Worm (Caenorhabditis elegans) whole organism, mixed stage, embryonic: ENCODE data around the gene cky-1.

Experiments used
- M03D4.4 ChIP-seq: sonication (generic microtip); optimal IDR thresholded peaks from 2 replicates; lab custom pipeline; 2017; ENCODE audit warnings: mild to moderate bottlenecking, missing genetic modification characterization, missing compliant biosample characterization
- bed-3 ChIP-seq: fragments of 200-800 bp; sonication (Bioruptor generic); optimal IDR thresholded peaks from 3 replicates; lab custom pipeline; 2018; ENCODE audit warnings: mild to moderate bottlenecking, missing genetic modification characterization, moderate library complexity, missing compliant biosample characterization
- blmp-1 ChIP-seq: fragments of 150-350 bp; optimal IDR thresholded peaks from 2 replicates; lab custom pipeline; 2014; ENCODE audit warnings: missing biosample characterization, missing genetic modification characterization
- ceh-39 ChIP-seq: fragments of 150-350 bp; optimal IDR thresholded peaks from 2 replicates; lab custom pipeline; 2014; ENCODE audit warnings: missing biosample characterization, missing genetic modification characterization
- ceh-43 ChIP-seq: fragments of 200-800 bp; sonication (Bioruptor generic); optimal IDR thresholded peaks from 2 replicates; lab custom pipeline; 2018; ENCODE audit warnings: mild to moderate bottlenecking, missing genetic modification characterization, moderate library complexity, missing compliant biosample characterization
- ceh-83 ChIP-seq: fragments of 200-800 bp; sonication (Bioruptor generic); optimal IDR thresholded peaks from 2 replicates; lab custom pipeline; 2018; ENCODE audit warnings: mild to moderate bottlenecking, missing genetic modification characterization, missing compliant biosample characterization
- cnd-1 ChIP-seq: fragments of 200-800 bp; sonication (Bioruptor generic); optimal IDR thresholded peaks from 2 replicates; lab custom pipeline; 2018; ENCODE audit warnings: mild to moderate bottlenecking, missing genetic modification characterization, missing compliant biosample characterization
- elt-1 ChIP-seq: sonication (generic microtip); optimal IDR thresholded peaks from 2 replicates; lab custom pipeline; 2017; ENCODE audit warnings: missing genetic modification characterization, mild to moderate bottlenecking, missing compliant biosample characterization, antibody characterized with exemption, moderate library complexity, borderline replicate concordance; ENCODE audit not compliant: insufficient read depth
- elt-3 ChIP-seq: fragments of 150-350 bp; optimal IDR thresholded peaks from 2 replicates; lab custom pipeline; 2014; ENCODE audit warnings: missing biosample characterization, missing genetic modification characterization
- flh-1 ChIP-seq: fragments of 200-800 bp; sonication (Bioruptor generic); optimal IDR thresholded peaks from 2 replicates; lab custom pipeline; 2018; ENCODE audit warnings: mild to moderate bottlenecking, missing genetic modification characterization, moderate library complexity, missing compliant biosample characterization
- ham-2 ChIP-seq: fragments of 200-800 bp; sonication (Bioruptor generic); optimal IDR thresholded peaks from 2 replicates; lab custom pipeline; 2018; ENCODE audit warnings: mild to moderate bottlenecking, missing genetic modification characterization, missing compliant biosample characterization
- hlh-1 ChIP-seq: fragments of 150-350 bp; optimal IDR thresholded peaks from 2 replicates; lab custom pipeline; 2014; ENCODE audit warnings: missing biosample characterization, missing genetic modification reagents, missing genetic modification characterization
- lin-13 ChIP-seq: fragments of 150-350 bp; optimal IDR thresholded peaks from 2 replicates; lab custom pipeline; 2014; ENCODE audit warnings: missing biosample characterization, missing genetic modification characterization
- lin-32 ChIP-seq: fragments of 200-800 bp; sonication (Bioruptor generic); optimal IDR thresholded peaks from 2 replicates; lab custom pipeline; 2018; ENCODE audit warnings: mild to moderate bottlenecking, missing genetic modification characterization, missing compliant biosample characterization
- lsy-2 ChIP-seq: fragments of 150-350 bp; optimal IDR thresholded peaks from 2 replicates; lab custom pipeline; 2014; ENCODE audit warnings: missing biosample characterization, missing genetic modification characterization
- mab-5 ChIP-seq: fragments of 150-350 bp; optimal IDR thresholded peaks from 2 replicates; lab custom pipeline; 2014; ENCODE audit warnings: missing biosample characterization, missing genetic modification characterization
- mep-1 ChIP-seq: fragments of 150-350 bp; optimal IDR thresholded peaks from 2 replicates; lab custom pipeline; 2017; ENCODE audit warnings: missing biosample characterization, missing genetic modification reagents, missing genetic modification characterization, inconsistent platforms
- nhr-12 ChIP-seq: fragments of 150-350 bp; optimal IDR thresholded peaks from 2 replicates; lab custom pipeline; 2014; ENCODE audit warnings: missing biosample characterization, missing genetic modification characterization
- nhr-2 ChIP-seq: fragments of 150-350 bp; optimal IDR thresholded peaks from 2 replicates; lab custom pipeline; 2014; ENCODE audit warnings: missing biosample characterization, missing genetic modification characterization
- nhr-237 ChIP-seq: fragments of 150-350 bp; optimal IDR thresholded peaks from 2 replicates; lab custom pipeline; 2014; ENCODE audit warnings: missing biosample characterization, missing genetic modification characterization
- nhr-28 ChIP-seq: fragments of 150-350 bp; optimal IDR thresholded peaks from 2 replicates; lab custom pipeline; 2014; ENCODE audit warnings: missing biosample characterization, missing genetic modification characterization
- nhr-76 ChIP-seq: sonication (generic microtip); optimal IDR thresholded peaks from 2 replicates; lab custom pipeline; 2017; ENCODE audit warnings: missing biosample characterization, missing genetic modification characterization
- sem-2 ChIP-seq: fragments of 200-800 bp; sonication (Bioruptor generic); optimal IDR thresholded peaks from 2 replicates; lab custom pipeline; 2018; ENCODE audit warnings: mild to moderate bottlenecking, missing genetic modification characterization, missing compliant biosample characterization
- snpc-4 ChIP-seq: fragments of 150-350 bp; optimal IDR thresholded peaks from 2 replicates; lab custom pipeline; 2014; ENCODE audit warnings: missing biosample characterization, missing genetic modification characterization
- tbx-8 ChIP-seq: fragments of 200-800 bp; sonication (Bioruptor generic); optimal IDR thresholded peaks from 2 replicates; lab custom pipeline; 2018; ENCODE audit warnings: mild to moderate bottlenecking, missing genetic modification characterization, moderate library complexity, missing compliant biosample characterization
- unc-120 ChIP-seq: sonication (generic microtip); optimal IDR thresholded peaks from 2 replicates; lab custom pipeline; 2017; ENCODE audit warnings: missing genetic modification characterization, missing compliant biosample characterization; ENCODE audit not compliant: poor library complexity, severe bottlenecking
- unc-39 ChIP-seq: fragments of 150-350 bp; optimal IDR thresholded peaks from 2 replicates; lab custom pipeline; 2014; ENCODE audit warnings: missing biosample characterization, missing genetic modification characterization
- zip-8 ChIP-seq: fragments of 150-350 bp; optimal IDR thresholded peaks from 2 replicates; lab custom pipeline; 2014; ENCODE audit warnings: missing biosample characterization, missing genetic modification characterization
- ztf-11 ChIP-seq: fragments of 150-350 bp; optimal IDR thresholded peaks from 2 replicates; lab custom pipeline; 2014; ENCODE audit warnings: missing biosample characterization, missing genetic modification characterization

The cky-1 gene

DNA sequence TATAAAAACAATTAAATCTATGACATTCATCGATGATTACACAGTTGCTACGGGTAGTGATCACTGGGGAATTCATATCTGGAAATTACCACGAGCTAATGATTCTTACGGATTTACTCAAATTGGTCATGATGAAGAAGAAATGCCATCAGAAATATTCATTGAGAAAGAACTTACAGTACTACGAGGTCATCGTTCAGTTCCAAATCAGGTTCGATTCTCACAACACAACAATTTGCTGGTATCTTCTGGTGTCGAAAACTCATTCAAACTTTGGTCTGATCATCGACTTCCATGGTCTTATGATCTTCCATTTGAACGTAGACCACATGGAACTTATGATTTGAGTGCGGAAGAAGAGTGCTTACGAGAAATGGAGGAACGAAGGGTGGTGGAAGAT lies 30.0 kb upstream of the cky-1 start:
- TF ChIP-seq snpc-4 (tag; lab: Kevin White, UChicago), result no peak
- TF ChIP-seq hlh-1 (tag; lab: Kevin White, UChicago), result no peak
- TF ChIP-seq zip-8 (tag; lab: Kevin White, UChicago), result no peak
- TF ChIP-seq ztf-11 (tag; lab: Kevin White, UChicago), result no peak
- TF ChIP-seq sem-2 (GFP tag; lab: Kevin White, UChicago), result no peak
- TF ChIP-seq M03D4.4 (tag; lab: Kevin White, UChicago), result no peak
- TF ChIP-seq ceh-39 (tag; lab: Kevin White, UChicago), result no peak
- TF ChIP-seq, all 35 proteins: peak for 0

DNA sequence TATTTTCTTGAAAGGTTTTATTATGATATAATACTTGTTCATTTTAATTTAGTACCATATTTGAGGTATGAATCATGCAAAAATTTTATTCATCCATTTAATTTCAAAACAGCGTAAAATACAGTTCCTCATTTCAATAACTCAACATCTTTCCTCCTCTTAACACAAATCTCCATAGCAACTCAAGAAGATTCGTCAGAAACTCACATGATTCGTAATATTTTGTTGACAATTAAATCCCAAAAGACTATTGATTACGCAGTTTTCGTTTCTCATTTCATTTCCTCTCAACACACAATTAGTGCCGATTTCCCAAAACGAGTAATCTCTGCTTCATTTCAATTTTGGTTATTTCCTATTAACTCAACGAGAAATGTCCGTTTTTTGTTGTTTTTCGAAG lies 28.2 kb upstream of the cky-1 start, which contains the start of gene R11D1.2:
R11D1.2 (plus strand) TSS at position 301 of the 400 bp plus-strand sequence.
- TF ChIP-seq nhr-2 (tag; lab: Kevin White, UChicago), result no peak
- no peak for TF ChIP-seq hlh-1 (tag; lab: Kevin White, UChicago)
- no peak for TF ChIP-seq lin-13 (tag; lab: Kevin White, UChicago)
- no peak for TF ChIP-seq M03D4.4 (tag; lab: Kevin White, UChicago)
- no peak for TF ChIP-seq ceh-39 (tag; lab: Kevin White, UChicago)
- no peak for TF ChIP-seq mab-5 (tag; lab: Kevin White, UChicago)
- no peak for TF ChIP-seq ceh-43
- TF ChIP-seq snpc-4 (tag; lab: Kevin White, UChicago), result no peak
- no peak for TF ChIP-seq flh-1
- TF ChIP-seq lin-32 (GFP tag; lab: Kevin White, UChicago), result no peak
- TF ChIP-seq zip-8 (tag; lab: Kevin White, UChicago), result no peak
- no peak for TF ChIP-seq ztf-11 (tag; lab: Kevin White, UChicago)
- TF ChIP-seq nhr-12 (tag; lab: Kevin White, UChicago), result no peak
- TF ChIP-seq mep-1 (tag; lab: Kevin White, UChicago), result no peak
- TF ChIP-seq ham-2 (GFP tag; lab: Kevin White, UChicago), result no peak
- TF ChIP-seq tbx-8 (GFP tag; lab: Kevin White, UChicago), result no peak

DNA sequence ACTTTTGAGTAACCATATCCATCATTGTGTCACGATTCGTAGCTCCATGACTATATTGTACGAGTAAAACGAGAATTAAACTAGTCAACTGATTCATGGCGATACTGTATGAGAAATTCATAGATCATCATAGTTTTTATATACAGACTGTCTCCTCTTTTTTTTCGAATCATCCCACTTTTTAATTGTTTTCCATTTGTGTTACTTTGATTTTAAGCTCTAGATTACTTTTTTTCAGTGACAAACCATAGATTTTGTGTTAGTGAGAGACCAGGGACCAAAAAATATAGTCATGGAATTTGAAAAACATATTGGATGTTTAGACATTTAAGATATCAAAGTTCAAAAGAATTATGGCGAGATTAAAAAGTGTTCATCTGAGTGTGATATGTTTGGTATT lies 24.5 kb upstream of the cky-1 start, which contains the start of gene R11D1.3:
R11D1.3 (minus strand) TSS at position 101 of the 400 bp plus-strand sequence.
- TF ChIP-seq ztf-11 (tag; lab: Kevin White, UChicago), result no peak
- TF ChIP-seq unc-120, result no peak
- no peak for TF ChIP-seq unc-39 (tag; lab: Kevin White, UChicago)
- no peak for TF ChIP-seq sem-2 (GFP tag; lab: Kevin White, UChicago)
- no peak for TF ChIP-seq hlh-1 (tag; lab: Kevin White, UChicago)
- no peak for TF ChIP-seq elt-3
- TF ChIP-seq nhr-237 (tag; lab: Kevin White, UChicago), result no peak
- TF ChIP-seq blmp-1 (tag; lab: Kevin White, UChicago), result no peak
- no peak for TF ChIP-seq mep-1 (tag; lab: Kevin White, UChicago)
- TF ChIP-seq nhr-76, result no peak

DNA sequence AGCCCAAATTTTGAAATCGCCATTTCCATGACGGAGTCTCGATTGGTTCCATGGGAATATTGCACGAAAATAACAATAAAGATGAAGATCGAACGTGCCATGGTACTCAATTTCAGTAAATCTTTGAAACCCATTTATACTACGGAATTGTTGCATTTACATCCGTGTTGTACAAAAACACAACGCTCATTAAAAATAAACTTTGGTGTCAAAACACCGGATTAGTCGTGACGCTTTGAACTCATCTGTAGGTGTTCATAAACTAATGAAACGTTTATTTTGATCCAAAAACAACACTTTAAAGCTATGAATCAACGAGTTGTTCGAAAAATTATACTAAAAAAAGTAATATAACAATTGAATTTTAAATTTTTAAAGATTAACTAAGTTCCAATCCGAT lies 22.4 kb upstream of the cky-1 start, which contains the start of gene R11D1.4:
R11D1.4 (minus strand) TSS at position 101 of the 400 bp plus-strand sequence.
- TF ChIP-seq lin-32 (GFP tag; lab: Kevin White, UChicago), result no peak
- TF ChIP-seq ceh-83 (GFP tag; lab: Kevin White, UChicago), result no peak
- no peak for TF ChIP-seq tbx-8 (GFP tag; lab: Kevin White, UChicago)
- no peak for TF ChIP-seq nhr-28
- no peak for TF ChIP-seq cnd-1 (tag; lab: Kevin White, UChicago)
- TF ChIP-seq, all 35 proteins: peak for 0

DNA sequence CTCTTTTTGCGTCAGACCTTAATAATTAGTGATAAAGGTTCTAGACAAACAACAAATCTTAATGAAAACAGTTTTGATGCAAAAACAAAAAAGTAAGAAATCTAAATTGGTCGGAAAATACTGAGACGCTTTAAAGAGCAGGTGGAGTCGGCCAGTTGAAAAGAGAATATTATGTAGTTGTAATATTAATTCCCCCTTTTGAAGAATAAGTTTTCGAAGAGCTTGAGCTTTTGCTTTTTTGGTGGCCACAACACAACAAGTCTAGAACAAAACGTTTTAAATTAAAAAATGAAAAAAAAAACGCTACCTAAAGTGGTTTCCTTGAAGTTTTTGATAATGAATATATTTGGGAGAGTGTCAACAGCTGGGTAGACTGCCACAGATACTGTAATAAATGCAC lies 20.1 kb upstream of the cky-1 start, which contains the start of gene str-178:
str-178 (minus strand) TSS at position 101 of the 400 bp plus-strand sequence.
- TF ChIP-seq nhr-237 (tag; lab: Kevin White, UChicago) (no peak), ceh-83 (GFP tag; lab: Kevin White, UChicago) (no peak), sem-2 (GFP tag; lab: Kevin White, UChicago) (no peak), ceh-39 (tag; lab: Kevin White, UChicago) (no peak), nhr-28 (no peak), mab-5 (tag; lab: Kevin White, UChicago) (no peak), lsy-2 (no peak), elt-1 (tag; lab: Kevin White, UChicago) (no peak), ztf-11 (tag; lab: Kevin White, UChicago) (no peak), M03D4.4 (tag; lab: Kevin White, UChicago) (no peak), snpc-4 (tag; lab: Kevin White, UChicago) (no peak), nhr-12 (tag; lab: Kevin White, UChicago) (no peak), bed-3 (no peak), cnd-1 (tag; lab: Kevin White, UChicago) (no peak), ham-2 (GFP tag; lab: Kevin White, UChicago) (no peak), mep-1 (tag; lab: Kevin White, UChicago) (no peak)
